Fruit fly (Drosophila melanogaster): ENCODE results near the gene RluA-1.

RluA-1 gene

dm6 chr2L:10468978-10469377 lies 5.2 kb downstream of the RluA-1 start:
- TF ChIP-seq Abd-B (GFP tag; optimal IDR thresholded peaks at IDR 0.05) = no peak
- TF ChIP-seq usp (GFP tag; optimal IDR thresholded peaks at IDR 0.05) = no peak
- no peak for TF ChIP-seq Myc (optimal IDR thresholded peaks at IDR 0.05)
- TF ChIP-seq OdsH (GFP tag; optimal IDR thresholded peaks at IDR 0.05) = no peak

- TF ChIP-seq Dfd (GFP tag; optimal IDR thresholded peaks at IDR 0.05) (no peak), Jra (GFP tag; optimal IDR thresholded peaks at IDR 0.05) (no peak), ey (GFP tag; optimal IDR thresholded peaks at IDR 0.05) (no peak), Vsx2 (GFP tag; optimal IDR thresholded peaks at IDR 0.05; ENCODE audit: partially characterized antibody) (no peak), Sp1 (GFP tag; optimal IDR thresholded peaks at IDR 0.05) (no peak), sv (GFP tag; optimal IDR thresholded peaks at IDR 0.05) (peak; percentile 22), Hnf4 (GFP tag; optimal IDR thresholded peaks at IDR 0.05) (no peak), foxo (GFP tag; optimal IDR thresholded peaks at IDR 0.05) (peak in 1 of 2 experiments; percentile 45), OdsH (GFP tag; optimal IDR thresholded peaks at IDR 0.05) (no peak), jim (GFP tag; optimal IDR thresholded peaks at IDR 0.05) (no peak), fru (GFP tag; optimal IDR thresholded peaks at IDR 0.05) (peak; percentile 2), dmrt93B (GFP tag; optimal IDR thresholded peaks at IDR 0.05) (peak; percentile 24), sage (GFP tag; optimal IDR thresholded peaks at IDR 0.05) (no peak), Abd-B (GFP tag; optimal IDR thresholded peaks at IDR 0.05) (no peak), HLH106 (tag; optimal IDR thresholded peaks at IDR 0.05) (peak; percentile 54), h (GFP tag; optimal IDR thresholded peaks at IDR 0.05) (peak; percentile 55), rgr (GFP tag; optimal IDR thresholded peaks at IDR 0.05) (peak; percentile 36), Hr78 (GFP tag; optimal IDR thresholded peaks at IDR 0.05) (no peak)
These were observed 5.8 kb downstream of the RluA-1 start for dm6 chr2L:10468388-10468787.

dm6 chr2L:10466865-10467270 lies 7.3 kb downstream of the RluA-1 start:
- TF ChIP-seq Jra (GFP tag; optimal IDR thresholded peaks at IDR 0.05) = no peak
- peak; percentile 2 for TF ChIP-seq sv (GFP tag; optimal IDR thresholded peaks at IDR 0.05)

- TF ChIP-seq Hr83 (GFP tag; optimal IDR thresholded peaks at IDR 0.05; ENCODE audit: poor library complexity, severe bottlenecking) (no peak), woc (GFP tag; optimal IDR thresholded peaks at IDR 0.05) (no peak), Jra (GFP tag; optimal IDR thresholded peaks at IDR 0.05) (no peak), h (GFP tag; optimal IDR thresholded peaks at IDR 0.05) (no peak), Sp1 (GFP tag; optimal IDR thresholded peaks at IDR 0.05) (no peak), Rel (GFP tag; optimal IDR thresholded peaks at IDR 0.05) (no peak), Rel (tag; optimal IDR thresholded peaks at IDR 0.05) (no peak), dsf (GFP tag; optimal IDR thresholded peaks at IDR 0.05; ENCODE audit: borderline replicate concordance) (no peak), CrebA (GFP tag; optimal IDR thresholded peaks at IDR 0.05; ENCODE audit: borderline replicate concordance) (no peak), sv (GFP tag; optimal IDR thresholded peaks at IDR 0.05) (no peak), rgr (GFP tag; optimal IDR thresholded peaks at IDR 0.05) (no peak), HLH106 (tag; optimal IDR thresholded peaks at IDR 0.05) (no peak), N (GFP tag; optimal IDR thresholded peaks at IDR 0.05) (no peak), fru (GFP tag; optimal IDR thresholded peaks at IDR 0.05) (no peak), usp (GFP tag; optimal IDR thresholded peaks at IDR 0.05) (no peak), jim (GFP tag; optimal IDR thresholded peaks at IDR 0.05) (no peak)
These were observed 15.2 kb downstream of the RluA-1 start for dm6 chr2L:10458979-10459378.

dm6 chr2L:10457191-10457899 lies 16.8 kb downstream of the RluA-1 start, which contains the start of the genes LManI and LManII:
LManI (minus strand) TSS chr2L:10457241.
LManII (plus strand) TSS chr2L:10457658.
- TF ChIP-seq dmrt93B (GFP tag; optimal IDR thresholded peaks at IDR 0.05) = no peak
- TF ChIP-seq Dif (GFP tag; optimal IDR thresholded peaks at IDR 0.05; ENCODE audit: partially characterized antibody) = peak; percentile 60

- TF ChIP-seq CG32264 (GFP tag; optimal IDR thresholded peaks at IDR 0.05) (no peak), Mio (GFP tag; optimal IDR thresholded peaks at IDR 0.05) (no peak), dmrt93B (GFP tag; optimal IDR thresholded peaks at IDR 0.05) (no peak), HLH106 (tag; optimal IDR thresholded peaks at IDR 0.05) (no peak), foxo (GFP tag; optimal IDR thresholded peaks at IDR 0.05) (no peak)
These were observed 18.1 kb downstream of the RluA-1 start for dm6 chr2L:10455944-10456520.

All from whole organism, wandering third instar larva.